Fruit fly (Drosophila melanogaster) whole organism, prepupa: ENCODE data around the gene Ir68b.

ENCODE experiments used
- CG10631 ChIP-seq: fragments of 200-800 bp; sonication (Bioruptor generic); optimal IDR thresholded peaks from 2 replicates; lab custom pipeline; 2016; ENCODE audit warnings: missing biosample characterization, missing genetic modification characterization
- CG11762 ChIP-seq: fragments of 200-800 bp; sonication (Bioruptor generic); optimal IDR thresholded peaks from 3 replicates; lab custom pipeline; 2016; ENCODE audit warnings: missing biosample characterization, missing genetic modification characterization; ENCODE audit not compliant: insufficient read depth
- CG15336 ChIP-seq: fragments of 200-800 bp; sonication (Bioruptor generic); IDR thresholded peaks from 2 replicates; pipeline ENCODE4 v1.3.6; 2022; ENCODE audit warnings: missing biosample characterization, missing genetic modification characterization
- CG1621 ChIP-seq: fragments of 200-800 bp; sonication (Bioruptor generic); optimal IDR thresholded peaks from 3 replicates; lab custom pipeline; 2018; ENCODE audit warnings: missing biosample characterization, mild to moderate bottlenecking, missing genetic modification characterization
- CG16779 ChIP-seq: fragments of 200-800 bp; sonication (Bioruptor generic); optimal IDR thresholded peaks from 3 replicates; lab custom pipeline; 2017; ENCODE audit warnings: missing biosample characterization, mild to moderate bottlenecking, missing genetic modification characterization
- CG3032 ChIP-seq: fragments of 200-800 bp; optimal IDR thresholded peaks from 2 replicates; lab custom pipeline; 2019; ENCODE audit warnings: missing biosample characterization, mild to moderate bottlenecking, missing genetic modification characterization, moderate library complexity
- CG32006 ChIP-seq: fragments of 200-800 bp; sonication (Bioruptor generic); optimal IDR thresholded peaks from 3 replicates; lab custom pipeline; 2017; ENCODE audit warnings: missing biosample characterization, mild to moderate bottlenecking, missing genetic modification characterization
- CG34406 ChIP-seq: fragments of 200-800 bp; sonication (Bioruptor generic); optimal IDR thresholded peaks from 3 replicates; lab custom pipeline; 2016; ENCODE audit warnings: missing biosample characterization, missing genetic modification characterization
- CG3919 ChIP-seq: fragments of 200-800 bp; sonication (Bioruptor generic); optimal IDR thresholded peaks from 3 replicates; lab custom pipeline; 2016; ENCODE audit warnings: missing biosample characterization, missing genetic modification characterization
- CG4318 ChIP-seq: fragments of 200-800 bp; sonication (Bioruptor generic); optimal IDR thresholded peaks from 3 replicates; lab custom pipeline; 2017; ENCODE audit warnings: missing biosample characterization, mild to moderate bottlenecking, missing genetic modification characterization
- CG6276 ChIP-seq: fragments of 200-800 bp; sonication (Bioruptor generic); optimal IDR thresholded peaks from 2 replicates; lab custom pipeline; 2017; ENCODE audit warnings: missing biosample characterization, mild to moderate bottlenecking, missing genetic modification characterization
- CG6792 ChIP-seq: fragments of 200-800 bp; sonication (Bioruptor generic); optimal IDR thresholded peaks from 3 replicates; lab custom pipeline; 2016; ENCODE audit warnings: missing biosample characterization, missing genetic modification characterization
- CG6808 ChIP-seq: fragments of 200-800 bp; sonication (Bioruptor generic); optimal IDR thresholded peaks from 3 replicates; lab custom pipeline; 2017; ENCODE audit warnings: missing biosample characterization, missing genetic modification characterization, mild to moderate bottlenecking, moderate library complexity, missing genetic modification reagents
- CG7368 ChIP-seq: fragments of 200-800 bp; sonication (Bioruptor generic); optimal IDR thresholded peaks from 3 replicates; lab custom pipeline; 2016; ENCODE audit warnings: missing biosample characterization, missing genetic modification characterization
- CG8319 ChIP-seq: fragments of 200-800 bp; sonication (Bioruptor generic); optimal IDR thresholded peaks from 3 replicates; lab custom pipeline; 2016; ENCODE audit warnings: missing biosample characterization, missing genetic modification characterization
- Eip75B ChIP-seq: fragments of 200-800 bp; sonication (Bioruptor generic); optimal IDR thresholded peaks from 3 replicates; lab custom pipeline; 2016; ENCODE audit warnings: missing biosample characterization, missing genetic modification characterization
- Eip78C ChIP-seq: fragments of 200-800 bp; sonication (Bioruptor generic); peaks from one replicate; lab custom pipeline; 2016; ENCODE audit warnings: missing biosample characterization, missing genetic modification characterization
- Ets96B ChIP-seq: fragments of 200-800 bp; optimal IDR thresholded peaks from 2 replicates; lab custom pipeline; 2019; ENCODE audit warnings: missing biosample characterization, mild to moderate bottlenecking, missing genetic modification characterization, moderate library complexity
- Hr38 ChIP-seq: sonication (Bioruptor generic); optimal IDR thresholded peaks from 2 replicates; lab custom pipeline; 2016; ENCODE audit warnings: missing biosample characterization, missing genetic modification characterization
- Hr39 ChIP-seq: fragments of 200-800 bp; sonication (Bioruptor generic); optimal IDR thresholded peaks from 2 replicates; lab custom pipeline; 2016; ENCODE audit warnings: missing biosample characterization, missing genetic modification characterization
- Hr4 ChIP-seq: fragments of 200-800 bp; sonication (Bioruptor generic); optimal IDR thresholded peaks from 3 replicates; lab custom pipeline; 2016; ENCODE audit warnings: missing biosample characterization, missing genetic modification characterization
- OdsH ChIP-seq: fragments of 200-800 bp; sonication (Bioruptor generic); optimal IDR thresholded peaks from 3 replicates; lab custom pipeline; 2016; ENCODE audit warnings: missing biosample characterization, missing genetic modification characterization
- Smox ChIP-seq: fragments of 200-800 bp; sonication (Bioruptor generic); optimal IDR thresholded peaks from 3 replicates; lab custom pipeline; 2016; ENCODE audit warnings: missing biosample characterization, missing genetic modification characterization
- Sox102F ChIP-seq: fragments of 200-800 bp; sonication (Bioruptor generic); optimal IDR thresholded peaks from 2 replicates; lab custom pipeline; 2016; ENCODE audit warnings: missing biosample characterization, mild to moderate bottlenecking, missing genetic modification characterization
- Sox14 ChIP-seq: fragments of 200-800 bp; sonication (Bioruptor generic); optimal IDR thresholded peaks from 3 replicates; lab custom pipeline; 2016; ENCODE audit warnings: missing biosample characterization, missing genetic modification characterization
- Sox15 ChIP-seq: fragments of 200-800 bp; sonication (Bioruptor generic); optimal IDR thresholded peaks from 3 replicates; lab custom pipeline; 2016; ENCODE audit warnings: missing biosample characterization, missing genetic modification characterization
- achi ChIP-seq: fragments of 200-800 bp; sonication (Bioruptor generic); optimal IDR thresholded peaks from 3 replicates; lab custom pipeline; 2016; ENCODE audit warnings: missing biosample characterization, missing genetic modification characterization
- acj6 ChIP-seq: fragments of 200-800 bp; sonication (Bioruptor generic); optimal IDR thresholded peaks from 3 replicates; lab custom pipeline; 2016; ENCODE audit warnings: missing biosample characterization, missing genetic modification characterization
- cyc ChIP-seq: fragments of 200-800 bp; sonication (Bioruptor generic); optimal IDR thresholded peaks from 3 replicates; lab custom pipeline; 2016; ENCODE audit warnings: missing biosample characterization, missing genetic modification characterization
- dac ChIP-seq: fragments of 200-800 bp; sonication (Bioruptor generic); optimal IDR thresholded peaks from 2 replicates; lab custom pipeline; 2017; ENCODE audit warnings: missing biosample characterization, mild to moderate bottlenecking, missing genetic modification characterization
- dsx ChIP-seq: fragments of 200-800 bp; optimal IDR thresholded peaks from 3 replicates; lab custom pipeline; 2019; ENCODE audit warnings: missing biosample characterization, mild to moderate bottlenecking, missing genetic modification characterization, moderate library complexity; ENCODE audit not compliant: poor library complexity, severe bottlenecking
- eg ChIP-seq: fragments of 200-800 bp; sonication (Bioruptor generic); IDR thresholded peaks from 3 replicates; pipeline ENCODE4 v1.3.6; 2022; ENCODE audit warnings: missing biosample characterization, missing genetic modification characterization
- esn ChIP-seq: fragments of 200-800 bp; sonication (Bioruptor generic); optimal IDR thresholded peaks from 2 replicates; lab custom pipeline; 2016; ENCODE audit warnings: missing biosample characterization, mild to moderate bottlenecking, missing genetic modification characterization, moderate library complexity
- fd59A ChIP-seq: fragments of 200-800 bp; sonication (Bioruptor generic); optimal IDR thresholded peaks from 2 replicates; lab custom pipeline; 2017; ENCODE audit warnings: missing biosample characterization, mild to moderate bottlenecking, missing genetic modification characterization, missing genetic modification reagents
- lz ChIP-seq: fragments of 200-800 bp; sonication (Bioruptor generic); optimal IDR thresholded peaks from 3 replicates; lab custom pipeline; 2016; ENCODE audit warnings: missing biosample characterization, missing genetic modification characterization
- net ChIP-seq: fragments of 200-800 bp; sonication (Bioruptor generic); optimal IDR thresholded peaks from 3 replicates; lab custom pipeline; 2016; ENCODE audit warnings: missing biosample characterization, missing genetic modification characterization
- salr ChIP-seq, 2 experiments: fragments of 200-800 bp; sonication (Bioruptor generic); optimal IDR thresholded peaks; 3 replicates each; lab custom pipeline; 2016 to 2018; ENCODE audit warnings: missing biosample characterization in 2 of 2, missing genetic modification characterization in 2 of 2, mild to moderate bottlenecking in 1 of 2
- ss ChIP-seq, 2 experiments: fragments of 200-800 bp; sonication (Bioruptor generic); optimal IDR thresholded peaks; 2 replicates in 1 of 2; 3 replicates in 1 of 2; lab custom pipeline; 2017 to 2018; ENCODE audit warnings: mild to moderate bottlenecking in 2 of 2, missing biosample characterization in 2 of 2, missing genetic modification characterization in 2 of 2, moderate library complexity in 1 of 2
- svp ChIP-seq: fragments of 200-800 bp; sonication (Bioruptor generic); peaks from one replicate; lab custom pipeline; 2016; ENCODE audit warnings: missing biosample characterization, missing genetic modification characterization

Gene Ir68b

dm6 chr3L:12090184-12090897, 36.9 kb downstream of the Ir68b start (continued):
- TF ChIP-seq cyc (GFP tag; lab: Kevin White, UChicago), result peak; percentile 32
- TF ChIP-seq CG4318 (GFP tag; lab: Kevin White, UChicago), result no peak
- TF ChIP-seq Eip78C (GFP tag; lab: Kevin White, UChicago), result peak; percentile 75
- TF ChIP-seq dsx (GFP tag; lab: Kevin White, UChicago), result no peak
- TF ChIP-seq CG11762, result peak; percentile 12
- peak; percentile 46 for TF ChIP-seq OdsH
- TF ChIP-seq Ets96B (tag; lab: Kevin White, UChicago), result peak; percentile 5
- peak; percentile 15 for TF ChIP-seq Sox15 (GFP tag; lab: Kevin White, UChicago)
- TF ChIP-seq Hr38, result no peak
- TF ChIP-seq Sox14 (GFP tag; lab: Kevin White, UChicago), result peak; percentile 74
- no peak for TF ChIP-seq CG16779
- peak; percentile 55 for TF ChIP-seq CG3919
- TF ChIP-seq Sox102F (GFP tag; lab: Kevin White, UChicago), result peak; percentile 64
- TF ChIP-seq dac (GFP tag; lab: Kevin White, UChicago), result no peak
- peak; percentile 58 for TF ChIP-seq Smox (GFP tag; lab: Kevin White, UChicago)
- TF ChIP-seq fd59A, result peak; percentile 1
- TF ChIP-seq CG32006 (GFP tag; lab: Kevin White, UChicago), result peak; percentile 52
- TF ChIP-seq esn, result peak; percentile 74
- TF ChIP-seq Hr39 (GFP tag; lab: Kevin White, UChicago), result peak; percentile 54
- TF ChIP-seq CG34406 (GFP tag; lab: Kevin White, UChicago), result peak; percentile 58
- TF ChIP-seq acj6 (GFP tag; lab: Kevin White, UChicago), result peak; percentile 44
- TF ChIP-seq CG6276 (GFP tag; lab: Kevin White, UChicago), result peak; percentile 44
- TF ChIP-seq salr (GFP tag; optimal IDR thresholded peaks at IDR 0.05; lab: Kevin White, UChicago), result peak in 1 of 2 experiments; percentile 18
- peak; percentile 18 for TF ChIP-seq CG6792
- no peak for TF ChIP-seq CG1621 (tag; lab: Kevin White, UChicago)
- peak; percentile 56 for TF ChIP-seq achi
- TF ChIP-seq eg (GFP tag; lab: Robert Waterston, UW), result 0 out of 3 replicates have a peak, but pooled peaks have one; percentile 19
- no peak for TF ChIP-seq ss (GFP tag; optimal IDR thresholded peaks at IDR 0.05; lab: Kevin White, UChicago)
- peak; percentile 74 for TF ChIP-seq svp (GFP tag; lab: Kevin White, UChicago)
- TF ChIP-seq CG15336 (GFP tag; lab: Robert Waterston, UW), result no peak
- no peak for TF ChIP-seq Hr4
- TF ChIP-seq CG3032 (tag; lab: Kevin White, UChicago), result peak; percentile 14
- peak; percentile 40 for TF ChIP-seq CG10631 (GFP tag; lab: Kevin White, UChicago)
- peak; percentile 32 for TF ChIP-seq CG6808 (GFP tag; lab: Kevin White, UChicago)
- peak; percentile 18 for TF ChIP-seq Eip75B
- TF ChIP-seq CG8319 (GFP tag; lab: Kevin White, UChicago), result peak; percentile 33
- peak; percentile 28 for TF ChIP-seq net (GFP tag; lab: Kevin White, UChicago)

dm6 chr3L:12088326-12088725, 38.9 kb downstream of the Ir68b start, which contains the start of gene CG17154:
Gene CG17154, plus strand, starts transcription at chr3L:12088626.
- TF ChIP-seq Ets96B (tag; lab: Kevin White, UChicago) (no peak), Eip75B (no peak), CG6276 (GFP tag; lab: Kevin White, UChicago) (no peak), CG7368 (GFP tag; lab: Kevin White, UChicago) (no peak), CG32006 (GFP tag; lab: Kevin White, UChicago) (no peak), Eip78C (GFP tag; lab: Kevin White, UChicago) (peak; percentile 14), lz (GFP tag; lab: Kevin White, UChicago) (no peak), achi (no peak)
